Worm (Caenorhabditis elegans) whole organism, young adult: ENCODE results near the gene C52A10.3.

Experiments used
- F23B12.7 ChIP-seq: sonication (generic microtip); optimal IDR thresholded peaks from 2 replicates; lab custom pipeline; 2017; ENCODE audit warnings: missing genetic modification characterization, mild to moderate bottlenecking, missing compliant biosample characterization, antibody characterized with exemption, moderate library complexity; ENCODE audit not compliant: insufficient read depth
- F49E8.2 ChIP-seq: sonication (generic microtip); optimal IDR thresholded peaks from 3 replicates; lab custom pipeline; 2017; ENCODE audit warnings: missing genetic modification characterization, mild to moderate bottlenecking, missing compliant biosample characterization, antibody characterized with exemption, moderate library complexity; ENCODE audit not compliant: insufficient read depth
- K12H6.12 ChIP-seq: fragments of 200-800 bp; sonication (Bioruptor generic); optimal IDR thresholded peaks from 2 replicates; lab custom pipeline; 2018; ENCODE audit warnings: mild to moderate bottlenecking, missing genetic modification characterization, missing compliant biosample characterization
- T07F8.4 ChIP-seq: sonication (generic microtip); optimal IDR thresholded peaks from 2 replicates; lab custom pipeline; 2016; ENCODE audit warnings: mild to moderate bottlenecking, missing genetic modification characterization, moderate library complexity, missing compliant biosample characterization
- T26A5.8 ChIP-seq: sonication (generic microtip); optimal IDR thresholded peaks from 2 replicates; lab custom pipeline; 2016; ENCODE audit warnings: missing genetic modification characterization, missing compliant biosample characterization
- Y95B8A.8 ChIP-seq: fragments of 200-800 bp; sonication (Bioruptor generic); IDR thresholded peaks from 2 replicates; pipeline ENCODE4 v1.3.6; 2022; ENCODE audit warnings: missing genetic modification reagents, missing genetic modification characterization, missing compliant biosample characterization
- ZK185.1 ChIP-seq: sonication (generic microtip); optimal IDR thresholded peaks from 2 replicates; lab custom pipeline; 2016; ENCODE audit warnings: mild to moderate bottlenecking, missing genetic modification characterization, missing compliant biosample characterization; ENCODE audit not compliant: poor library complexity, severe bottlenecking
- akir-1 ChIP-seq: fragments of 200-800 bp; sonication (Bioruptor generic); optimal IDR thresholded peaks from 2 replicates; lab custom pipeline; 2018; ENCODE audit warnings: mild to moderate bottlenecking, missing genetic modification characterization, moderate library complexity, missing compliant biosample characterization
- ama-1 ChIP-seq, 3 experiments: fragments of 150-350 bp in 1 of 3; sonication (generic microtip) in 2 of 3; optimal IDR thresholded peaks; 2 replicates each; lab custom pipeline; 2014 to 2018; ENCODE audit warnings: missing biosample characterization in 2 of 3, missing genetic modification characterization in 2 of 3, missing genetic modification reagents in 2 of 3
- aptf-2 ChIP-seq: fragments of 200-800 bp; sonication (Bioruptor generic); conservative IDR thresholded peaks from 2 replicates; pipeline ENCODE4 v1.3.6; 2022; ENCODE audit warnings: missing genetic modification reagents, missing genetic modification characterization, missing compliant biosample characterization
- bed-1 ChIP-seq: fragments of 200-800 bp; sonication (Bioruptor generic); IDR thresholded peaks from 2 replicates; pipeline ENCODE4 v1.3.6; 2022; ENCODE audit warnings: missing genetic modification reagents, missing genetic modification characterization, missing compliant biosample characterization
- cebp-1 ChIP-seq, 2 experiments: fragments of 200-800 bp in 1 of 2; sonication (Bioruptor generic) in 1 of 2; sonication (generic microtip) in 1 of 2; IDR thresholded peaks in 1 of 2; optimal IDR thresholded peaks in 1 of 2; 2 replicates each; pipeline versions ENCODE4 v1.3.6 to Lab custom; 2017 to 2022; ENCODE audit warnings: missing compliant biosample characterization in 2 of 2, missing genetic modification characterization in 2 of 2, mild to moderate bottlenecking in 1 of 2, missing genetic modification reagents in 1 of 2, moderate library complexity in 1 of 2
- ceh-91 ChIP-seq: fragments of 200-800 bp; sonication (Bioruptor generic); IDR thresholded peaks from 2 replicates; pipeline ENCODE4 v1.3.6; 2022; ENCODE audit warnings: missing genetic modification reagents, missing genetic modification characterization, missing compliant biosample characterization
- chd-7 ChIP-seq: sonication (generic microtip); optimal IDR thresholded peaks from 2 replicates; lab custom pipeline; 2016; ENCODE audit warnings: mild to moderate bottlenecking, missing genetic modification characterization, moderate library complexity, missing compliant biosample characterization
- efl-1 ChIP-seq: fragments of 150-350 bp; optimal IDR thresholded peaks from 2 replicates; lab custom pipeline; 2014; ENCODE audit warnings: missing biosample characterization, missing genetic modification reagents, missing genetic modification characterization
- gei-17 ChIP-seq: fragments of 200-800 bp; sonication (Bioruptor generic); optimal IDR thresholded peaks from 2 replicates; lab custom pipeline; 2018; ENCODE audit warnings: mild to moderate bottlenecking, missing genetic modification characterization, missing compliant biosample characterization
- him-1 ChIP-seq: sonication (generic microtip); optimal IDR thresholded peaks from 2 replicates; lab custom pipeline; 2016; ENCODE audit warnings: missing genotype, missing genetic modification reagents, missing genetic modification characterization, missing compliant biosample characterization
- hmg-20 ChIP-seq: fragments of 200-800 bp; sonication (Bioruptor generic); IDR thresholded peaks from 2 replicates; pipeline ENCODE4 v1.3.6; 2022; ENCODE audit warnings: missing genetic modification reagents, missing genetic modification characterization, missing compliant biosample characterization
- let-526 ChIP-seq: fragments of 200-800 bp; sonication (Bioruptor generic); IDR thresholded peaks from 2 replicates; pipeline ENCODE4 v1.3.6; 2022; ENCODE audit warnings: missing genetic modification reagents, missing genetic modification characterization, missing compliant biosample characterization
- lir-1 ChIP-seq: fragments of 200-800 bp; sonication (Bioruptor generic); conservative IDR thresholded peaks from 2 replicates; pipeline ENCODE4 v1.3.6; 2022; ENCODE audit warnings: missing genetic modification reagents, missing genetic modification characterization, missing compliant biosample characterization
- madf-6 ChIP-seq: fragments of 200-800 bp; sonication (Bioruptor generic); IDR thresholded peaks from 2 replicates; pipeline ENCODE4 v1.3.6; 2022; ENCODE audit warnings: missing genetic modification reagents, missing genetic modification characterization, missing compliant biosample characterization
- mel-28 ChIP-seq: sonication (generic microtip); optimal IDR thresholded peaks from 2 replicates; lab custom pipeline; 2016; ENCODE audit warnings: borderline replicate concordance, mild to moderate bottlenecking, missing genetic modification characterization, missing compliant biosample characterization
- nhr-179 ChIP-seq: sonication (generic microtip); optimal IDR thresholded peaks from 2 replicates; lab custom pipeline; 2016; ENCODE audit warnings: mild to moderate bottlenecking, missing genetic modification characterization, missing compliant biosample characterization
- nhr-80 ChIP-seq: sonication (generic microtip); optimal IDR thresholded peaks from 2 replicates; lab custom pipeline; 2016; ENCODE audit warnings: missing genetic modification characterization, missing compliant biosample characterization
- nhr-90 ChIP-seq: sonication (generic microtip); optimal IDR thresholded peaks from 2 replicates; lab custom pipeline; 2016; ENCODE audit warnings: missing genotype, mild to moderate bottlenecking, missing genetic modification characterization, missing compliant biosample characterization
- repo-1 ChIP-seq: sonication (generic microtip); optimal IDR thresholded peaks from 2 replicates; lab custom pipeline; 2017; ENCODE audit warnings: mild to moderate bottlenecking, missing genetic modification characterization, missing compliant biosample characterization
- sea-2 ChIP-seq: fragments of 200-800 bp; sonication (Bioruptor generic); IDR thresholded peaks from 2 replicates; pipeline ENCODE4 v1.3.6; 2022; ENCODE audit warnings: missing genetic modification characterization, missing compliant biosample characterization
- snpc-3.4 ChIP-seq: sonication (generic microtip); optimal IDR thresholded peaks from 2 replicates; lab custom pipeline; 2017; ENCODE audit warnings: missing genetic modification characterization, mild to moderate bottlenecking, missing compliant biosample characterization, antibody characterized with exemption, moderate library complexity, missing genotype, missing genetic modification reagents
- snpc-4 ChIP-seq, 5 experiments: fragments of 150-350 bp in 1 of 5; sonication (generic microtip) in 4 of 5; optimal IDR thresholded peaks; 2 replicates each; lab custom pipeline; 2014 to 2018; ENCODE audit warnings: missing genetic modification characterization in 5 of 5, missing biosample characterization in 3 of 5, antibody characterized with exemption in 2 of 5, mild to moderate bottlenecking in 2 of 5, missing compliant biosample characterization in 2 of 5, missing genotype in 2 of 5, moderate library complexity in 2 of 5, missing genetic modification reagents in 1 of 5
- tbx-9 ChIP-seq: sonication (generic microtip); optimal IDR thresholded peaks from 2 replicates; lab custom pipeline; 2016; ENCODE audit warnings: borderline replicate concordance, missing genetic modification characterization, inconsistent platforms, missing compliant biosample characterization
- ztf-22 ChIP-seq: fragments of 200-800 bp; sonication (Bioruptor generic); optimal IDR thresholded peaks from 2 replicates; lab custom pipeline; 2018; ENCODE audit warnings: mild to moderate bottlenecking, missing genetic modification characterization, moderate library complexity, missing compliant biosample characterization

The C52A10.3 gene

DNA sequence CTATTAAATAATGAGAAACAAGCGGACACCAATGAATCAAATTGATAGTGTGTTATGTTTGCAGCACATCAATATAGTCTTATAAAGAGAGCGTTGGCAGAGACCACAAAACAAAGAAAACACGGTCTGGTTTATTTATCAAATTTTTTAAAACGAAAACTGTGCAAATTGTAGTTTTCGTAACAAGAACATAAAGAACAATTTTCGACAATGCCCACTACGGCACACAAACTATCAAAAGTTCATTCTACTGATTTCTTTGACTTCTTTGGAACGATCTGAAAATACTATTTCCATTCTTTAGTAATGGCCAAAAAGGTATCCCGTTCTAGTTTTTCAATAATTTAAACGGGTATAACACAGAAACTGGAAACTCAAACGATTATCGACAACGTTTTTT, 2.2 kb downstream of the C52A10.3 start, which contains the start of gene cest-35.2:
Gene cest-35.2, minus strand, starts transcription at position 101 of the 400 bp plus-strand sequence.
- TF ChIP-seq him-1 (tag; lab: Kevin White, UChicago) (no peak), aptf-2 (GFP tag; lab: Robert Waterston, UW) (no peak), snpc-3.4 (tag; lab: Kevin White, UChicago) (no peak), let-526 (no peak), snpc-4 (GFP tag; optimal IDR thresholded peaks at IDR 0.05; lab: Kevin White, UChicago) (no peak), snpc-4 (tag; optimal IDR thresholded peaks at IDR 0.05; lab: Kevin White, UChicago) (no peak), cebp-1 (GFP tag; IDR thresholded peaks at IDR 0.05; lab: Robert Waterston, UW) (no peak), cebp-1 (tag; optimal IDR thresholded peaks at IDR 0.05; lab: Kevin White, UChicago) (no peak), T26A5.8 (tag; lab: Kevin White, UChicago) (no peak), T07F8.4 (no peak), nhr-179 (tag; lab: Kevin White, UChicago) (no peak)

ce11 chrV:5233777-5234176, 5.5 kb downstream of the C52A10.3 start, which contains the start of gene cest-32:
TSS of gene cest-32 (minus strand) at chrV:5233891.
- TF ChIP-seq efl-1 (GFP tag; lab: Kevin White, UChicago): no peak
- TF ChIP-seq cebp-1 (GFP tag; IDR thresholded peaks at IDR 0.05; lab: Robert Waterston, UW): peak; percentile 81
- TF ChIP-seq cebp-1 (tag; optimal IDR thresholded peaks at IDR 0.05; lab: Kevin White, UChicago): peak; percentile 96

- TF ChIP-seq madf-6 (GFP tag; lab: Robert Waterston, UW) (0 out of 2 replicates have a peak, but pooled peaks have one; percentile 13), F23B12.7 (no peak)
Observed at ce11 chrV:5228513-5228912, 10.8 kb downstream of the C52A10.3 start.

DNA sequence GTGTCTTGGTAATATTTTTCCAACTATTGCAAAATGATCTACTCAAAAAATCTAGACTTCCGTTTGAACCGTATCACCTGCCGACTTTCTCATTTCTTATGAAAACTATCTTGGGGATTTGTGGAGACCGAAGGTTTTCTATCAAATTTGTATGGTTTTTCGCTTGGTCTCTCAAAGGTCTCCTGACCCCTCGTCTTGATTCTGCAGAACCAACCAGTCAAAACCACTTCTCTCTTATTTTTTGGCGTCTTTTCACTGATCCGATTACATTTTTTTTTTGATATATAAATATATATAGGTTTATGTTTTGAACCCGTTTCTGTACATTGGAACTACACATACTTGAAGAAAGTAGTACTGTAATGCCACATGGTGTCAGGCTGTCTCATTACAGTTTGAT, 13.6 kb downstream of the C52A10.3 start:
- no peak for TF ChIP-seq gei-17 (GFP tag; lab: Kevin White, UChicago)
- TF ChIP-seq nhr-90: no peak
- TF ChIP-seq T07F8.4: no peak
- no peak for TF ChIP-seq ztf-22 (GFP tag; lab: Kevin White, UChicago)
- no peak for TF ChIP-seq Y95B8A.8
- no peak for TF ChIP-seq bed-1 (GFP tag; lab: Robert Waterston, UW)
- no peak for TF ChIP-seq ceh-91 (GFP tag; lab: Robert Waterston, UW)
- TF ChIP-seq lir-1 (GFP tag; lab: Robert Waterston, UW): no peak
- no peak for TF ChIP-seq mel-28
- TF ChIP-seq akir-1 (GFP tag; lab: Kevin White, UChicago): no peak
- no peak for TF ChIP-seq chd-7
- TF ChIP-seq hmg-20 (GFP tag; lab: Robert Waterston, UW): no peak
- TF ChIP-seq tbx-9: no peak
- no peak for TF ChIP-seq K12H6.12
- TF ChIP-seq ama-1 (optimal IDR thresholded peaks at IDR 0.05; lab: Kevin White, UChicago): no peak
- TF ChIP-seq ama-1 (GFP tag; optimal IDR thresholded peaks at IDR 0.05; lab: Kevin White, UChicago): no peak
- TF ChIP-seq ZK185.1 (tag; lab: Kevin White, UChicago): no peak
- TF ChIP-seq nhr-80 (tag; lab: Kevin White, UChicago): no peak
- TF ChIP-seq F49E8.2 (tag; lab: Kevin White, UChicago): no peak
- TF ChIP-seq sea-2 (GFP tag; lab: Robert Waterston, UW): no peak

ce11 chrV:5223044-5223443, 16.3 kb downstream of the C52A10.3 start, which contains the start of gene Y49G5B.1:
TSS of gene Y49G5B.1 (plus strand) at chrV:5223367.
- peak; percentile 59 for TF ChIP-seq nhr-80 (tag; lab: Kevin White, UChicago)
- TF ChIP-seq repo-1 (tag; lab: Kevin White, UChicago): no peak
- TF ChIP-seq, all 124 proteins: peak for 1
